Fruit fly (Drosophila melanogaster) whole organism, embryonic: Measurements from ENCODE around the gene CG7484.

Source experiments
- Abd-B ChIP-seq: fragments of 200-800 bp; sonication (Bioruptor generic); optimal IDR thresholded peaks from 2 replicates; lab custom pipeline; 2018; ENCODE audit warnings: missing biosample characterization, mild to moderate bottlenecking, missing genetic modification characterization, moderate library complexity
- Ada2b ChIP-seq: fragments of 200-800 bp; sonication (Bioruptor generic); IDR thresholded peaks from 2 replicates; pipeline ENCODE4 v1.3.6; 2022; ENCODE audit warnings: missing biosample characterization, missing genetic modification characterization
- Bgb ChIP-seq: fragments of 200-800 bp; sonication (Bioruptor generic); IDR thresholded peaks from 2 replicates; pipeline ENCODE4 v1.3.6; 2022; ENCODE audit warnings: missing biosample characterization, missing genetic modification characterization; ENCODE audit not compliant: partially characterized antibody
- CG11696 ChIP-seq: fragments of 200-800 bp; sonication (Bioruptor generic); IDR thresholded peaks from 2 replicates; pipeline ENCODE4 v1.3.6; 2022; ENCODE audit warnings: missing biosample characterization, missing genetic modification characterization
- CG12391 ChIP-seq: fragments of 200-800 bp; sonication (Bioruptor generic); optimal IDR thresholded peaks from 3 replicates; lab custom pipeline; 2018; ENCODE audit warnings: missing biosample characterization, mild to moderate bottlenecking, missing genetic modification characterization, moderate library complexity
- CG12659 ChIP-seq: fragments of 200-800 bp; sonication (Bioruptor generic); optimal IDR thresholded peaks from 3 replicates; lab custom pipeline; 2017; ENCODE audit warnings: mild to moderate bottlenecking, missing biosample characterization, missing genetic modification reagents, missing genetic modification characterization
- CG12942 ChIP-seq: fragments of 200-800 bp; sonication (Bioruptor generic); optimal IDR thresholded peaks from 3 replicates; lab custom pipeline; 2016; ENCODE audit warnings: missing biosample characterization, missing genetic modification characterization
- CG14710 ChIP-seq: fragments of 200-800 bp; sonication (Bioruptor generic); optimal IDR thresholded peaks from 3 replicates; lab custom pipeline; 2019; ENCODE audit warnings: missing biosample characterization, mild to moderate bottlenecking, missing genetic modification characterization, moderate library complexity
- CG15073 ChIP-seq: fragments of 200-800 bp; sonication (Bioruptor generic); optimal IDR thresholded peaks from 2 replicates; lab custom pipeline; 2016; ENCODE audit warnings: missing biosample characterization, missing genetic modification characterization
- CG1602 ChIP-seq: fragments of 200-800 bp; sonication (Bioruptor generic); optimal IDR thresholded peaks from 3 replicates; lab custom pipeline; 2016; ENCODE audit warnings: missing biosample characterization, missing genetic modification characterization
- CG17802 ChIP-seq: fragments of 200-800 bp; sonication (Bioruptor generic); optimal IDR thresholded peaks from 2 replicates; lab custom pipeline; 2018; ENCODE audit warnings: missing biosample characterization, mild to moderate bottlenecking, missing genetic modification characterization, moderate library complexity
- CG17912 ChIP-seq: fragments of 200-800 bp; sonication (Bioruptor generic); optimal IDR thresholded peaks from 2 replicates; lab custom pipeline; 2018; ENCODE audit warnings: missing biosample characterization, mild to moderate bottlenecking, missing genetic modification characterization
- CG1792 ChIP-seq: fragments of 200-800 bp; sonication (Bioruptor generic); optimal IDR thresholded peaks from 2 replicates; lab custom pipeline; 2016; ENCODE audit warnings: missing biosample characterization, missing genetic modification characterization
- CG34376 ChIP-seq: fragments of 200-800 bp; sonication (Bioruptor generic); optimal IDR thresholded peaks from 2 replicates; lab custom pipeline; 2018; ENCODE audit warnings: missing biosample characterization, mild to moderate bottlenecking, missing genetic modification characterization
- CG3838 ChIP-seq: fragments of 200-800 bp; sonication (Bioruptor generic); optimal IDR thresholded peaks from 3 replicates; lab custom pipeline; 2016; ENCODE audit warnings: missing biosample characterization, missing genetic modification characterization
- CG4404 ChIP-seq: fragments of 200-800 bp; sonication (Bioruptor generic); IDR thresholded peaks from 2 replicates; pipeline ENCODE4 v1.3.6; 2022; ENCODE audit warnings: missing biosample characterization, missing genetic modification characterization
- CG6272 ChIP-seq: fragments of 200-800 bp; sonication (Bioruptor generic); IDR thresholded peaks from 2 replicates; pipeline ENCODE4 v1.3.6; 2022; ENCODE audit warnings: missing biosample characterization, missing genetic modification characterization
- CG7372 ChIP-seq: fragments of 200-800 bp; sonication (Bioruptor generic); IDR thresholded peaks from 2 replicates; pipeline ENCODE4 v1.3.6; 2022; ENCODE audit warnings: missing biosample characterization, missing genetic modification characterization
- CG8290 ChIP-seq, 3 experiments: fragments of 200-800 bp; sonication (Bioruptor generic); optimal IDR thresholded peaks; 2 replicates each; lab custom pipeline; 2016 to 2019; ENCODE audit warnings: missing biosample characterization in 3 of 3, missing genetic modification characterization in 3 of 3, mild to moderate bottlenecking in 2 of 3, moderate library complexity in 1 of 3
- CG9609 ChIP-seq: fragments of 200-800 bp; sonication (Bioruptor generic); optimal IDR thresholded peaks from 3 replicates; lab custom pipeline; 2016; ENCODE audit warnings: missing biosample characterization, missing genetic modification characterization
- CTCF ChIP-seq: fragments of 200-800 bp; sonication (Bioruptor generic); optimal IDR thresholded peaks from 2 replicates; lab custom pipeline; 2017; ENCODE audit warnings: missing biosample characterization, mild to moderate bottlenecking, missing genetic modification characterization, moderate library complexity
- CrebB ChIP-seq: fragments of 200-800 bp; sonication (Bioruptor generic); optimal IDR thresholded peaks from 3 replicates; lab custom pipeline; 2018; ENCODE audit warnings: missing biosample characterization, mild to moderate bottlenecking, missing genetic modification characterization
- HmgD ChIP-seq: fragments of 200-800 bp; sonication (Bioruptor generic); optimal IDR thresholded peaks from 3 replicates; lab custom pipeline; 2016; ENCODE audit warnings: missing biosample characterization, missing genetic modification characterization
- Hr51 ChIP-seq, 2 experiments: fragments of 200-800 bp; sonication (Bioruptor generic); optimal IDR thresholded peaks; 2 replicates in 1 of 2; 3 replicates in 1 of 2; lab custom pipeline; 2016 to 2018; ENCODE audit warnings: missing biosample characterization in 2 of 2, missing genetic modification characterization in 2 of 2, mild to moderate bottlenecking in 1 of 2, moderate library complexity in 1 of 2
- Jarid2 ChIP-seq: fragments of 200-800 bp; sonication (Bioruptor generic); optimal IDR thresholded peaks from 3 replicates; lab custom pipeline; 2017; ENCODE audit warnings: mild to moderate bottlenecking, missing biosample characterization, missing genetic modification reagents, missing genetic modification characterization
- Lim3 ChIP-seq: fragments of 200-800 bp; sonication (Bioruptor generic); IDR thresholded peaks from 2 replicates; pipeline ENCODE4 v1.3.6; 2022; ENCODE audit warnings: missing biosample characterization, missing genetic modification characterization
- Max ChIP-seq: fragments of 200-800 bp; sonication (Bioruptor generic); optimal IDR thresholded peaks from 2 replicates; lab custom pipeline; 2016; ENCODE audit warnings: missing biosample characterization, mild to moderate bottlenecking, missing genetic modification characterization
- al ChIP-seq: fragments of 200-800 bp; sonication (Bioruptor generic); IDR thresholded peaks from 2 replicates; pipeline ENCODE4 v1.3.6; 2022; ENCODE audit warnings: missing biosample characterization, missing genetic modification characterization
- ara ChIP-seq: fragments of 200-800 bp; sonication (Bioruptor generic); IDR thresholded peaks from 2 replicates; pipeline ENCODE4 v1.3.6; 2022; ENCODE audit warnings: missing biosample characterization, missing genetic modification characterization
- crp ChIP-seq, 2 experiments: fragments of 200-800 bp; sonication (Bioruptor generic); optimal IDR thresholded peaks; 2 replicates in 1 of 2; 3 replicates in 1 of 2; lab custom pipeline; 2017; ENCODE audit warnings: missing biosample characterization in 2 of 2, missing genetic modification characterization in 2 of 2, mild to moderate bottlenecking in 1 of 2, moderate library complexity in 1 of 2
- disco-r ChIP-seq: fragments of 200-800 bp; sonication (Bioruptor generic); optimal IDR thresholded peaks from 2 replicates; lab custom pipeline; 2016; ENCODE audit warnings: missing biosample characterization, missing genetic modification characterization
- dysf ChIP-seq: fragments of 200-800 bp; sonication (Bioruptor generic); IDR thresholded peaks from 3 replicates; pipeline ENCODE4 v1.3.6; 2022; ENCODE audit warnings: missing biosample characterization, missing genetic modification characterization
- emc ChIP-seq: fragments of 200-800 bp; sonication (Bioruptor generic); optimal IDR thresholded peaks from 2 replicates; lab custom pipeline; 2016; ENCODE audit warnings: missing biosample characterization, missing genetic modification characterization
- jigr1 ChIP-seq: fragments of 200-800 bp; sonication (Bioruptor generic); IDR thresholded peaks from 3 replicates; pipeline ENCODE4 v1.3.6; 2022; ENCODE audit warnings: missing biosample characterization, missing genetic modification characterization
- jumu ChIP-seq: fragments of 200-800 bp; sonication (Bioruptor generic); optimal IDR thresholded peaks from 3 replicates; lab custom pipeline; 2016; ENCODE audit warnings: missing biosample characterization, missing genetic modification characterization
- kay ChIP-seq: fragments of 200-800 bp; sonication (Bioruptor generic); optimal IDR thresholded peaks from 2 replicates; lab custom pipeline; 2016; ENCODE audit warnings: missing biosample characterization, missing genetic modification characterization
- lola ChIP-seq, 3 experiments: fragments of >200 bp in 2 of 3; fragments of 200-800 bp in 1 of 3; sonication (Bioruptor generic) in 1 of 3; optimal IDR thresholded peaks; 2 replicates each; lab custom pipeline; 2017 to 2019; ENCODE audit warnings: missing biosample characterization in 3 of 3, missing genetic modification characterization in 3 of 3, mild to moderate bottlenecking in 1 of 3, moderate library complexity in 1 of 3
- mld ChIP-seq: fragments of 200-800 bp; sonication (Bioruptor generic); IDR thresholded peaks from 3 replicates; pipeline ENCODE4 v1.3.6; 2022; ENCODE audit warnings: missing biosample characterization, missing genetic modification characterization; ENCODE audit not compliant: partially characterized antibody
- nerfin-1 ChIP-seq: fragments of 200-800 bp; sonication (Bioruptor generic); optimal IDR thresholded peaks from 3 replicates; lab custom pipeline; 2019; ENCODE audit warnings: missing biosample characterization, mild to moderate bottlenecking, missing genetic modification characterization, moderate library complexity
- pan ChIP-seq, 4 experiments: fragments of >200 bp in 3 of 4; fragments of 200-800 bp in 1 of 4; sonication (Bioruptor generic) in 1 of 4; optimal IDR thresholded peaks in 3 of 4; IDR thresholded peaks in 1 of 4; 2 replicates each; pipeline versions ENCODE4 v1.3.6 to Lab custom; 2017 to 2022; ENCODE audit warnings: missing biosample characterization in 2 of 4, missing genetic modification characterization in 2 of 4, mixed read lengths in 1 of 4
- ro ChIP-seq: fragments of 200-800 bp; sonication (Bioruptor generic); IDR thresholded peaks from 2 replicates; pipeline ENCODE4 v1.3.6; 2022; ENCODE audit warnings: missing biosample characterization, missing genetic modification characterization
- stwl ChIP-seq: fragments of 200-800 bp; sonication (Bioruptor generic); optimal IDR thresholded peaks from 3 replicates; lab custom pipeline; 2018; ENCODE audit warnings: missing biosample characterization, mild to moderate bottlenecking, missing genetic modification characterization, moderate library complexity
- tap ChIP-seq: fragments of 200-800 bp; optimal IDR thresholded peaks from 3 replicates; lab custom pipeline; 2019; ENCODE audit warnings: missing biosample characterization, mild to moderate bottlenecking, missing genetic modification characterization, moderate library complexity
- tgo ChIP-seq: fragments of 200-800 bp; sonication (Bioruptor generic); IDR thresholded peaks from 3 replicates; pipeline ENCODE4 v1.3.6; 2022; ENCODE audit warnings: missing biosample characterization, missing genetic modification characterization
- tna ChIP-seq: fragments of 200-800 bp; sonication (Bioruptor generic); IDR thresholded peaks from 2 replicates; pipeline ENCODE4 v1.3.6; 2022; ENCODE audit warnings: missing biosample characterization, missing genetic modification characterization; ENCODE audit not compliant: partially characterized antibody
- trem ChIP-seq: fragments of 200-800 bp; optimal IDR thresholded peaks from 3 replicates; lab custom pipeline; 2019; ENCODE audit warnings: missing biosample characterization, mild to moderate bottlenecking, missing genetic modification characterization, moderate library complexity
- yki ChIP-seq: fragments of >200 bp; optimal IDR thresholded peaks from 3 replicates; lab custom pipeline; 2018

Gene CG7484

dm6 chr3L:17653701-17654667 is at the start of gene CG7484, which contains the start of the genes Krn and Ndfip (continued):
- peak; percentile 85 for TF ChIP-seq tgo (GFP tag; lab: Robert Waterston, UW)
- TF ChIP-seq CG11696: 0 out of 2 replicates have a peak, but pooled peaks have one; percentile 38
- peak; percentile 85 for TF ChIP-seq tna
- peak; percentile 81 for TF ChIP-seq al (GFP tag; lab: Robert Waterston, UW)
- peak; percentile 75 for TF ChIP-seq jumu (GFP tag; lab: Kevin White, UChicago)
- peak; percentile 93 for TF ChIP-seq Abd-B (GFP tag; lab: Kevin White, UChicago)
- TF ChIP-seq CG12942 (GFP tag; lab: Kevin White, UChicago): peak; percentile 86
- peak; percentile 86 for TF ChIP-seq nerfin-1 (tag; lab: Kevin White, UChicago)
- TF ChIP-seq CTCF (GFP tag; lab: Kevin White, UChicago): no peak
- peak; percentile 88 for TF ChIP-seq CG1602
- TF ChIP-seq Jarid2 (GFP tag; lab: Kevin White, UChicago): peak; percentile 64
- no peak for TF ChIP-seq pan (optimal IDR thresholded peaks at IDR 0.05; lab: Kevin White, UChicago)
- TF ChIP-seq pan (GFP tag; optimal IDR thresholded peaks at IDR 0.05 in 1 of 2, IDR thresholded peaks at IDR 0.05 in 1 of 2): peak in 1 of 2 experiments; percentile 85
- TF ChIP-seq Bgb (GFP tag; lab: Robert Waterston, UW): peak; percentile 92
- TF ChIP-seq CG8290 (GFP tag; optimal IDR thresholded peaks at IDR 0.05; lab: Kevin White, UChicago): peak; percentile 81
- peak; percentile 30 to 77 for TF ChIP-seq CG8290 (tag; optimal IDR thresholded peaks at IDR 0.05; lab: Kevin White, UChicago)
- no peak for TF ChIP-seq ro (GFP tag; lab: Robert Waterston, UW)
- TF ChIP-seq CG14710: peak; percentile 95
- peak; percentile 73 for TF ChIP-seq ara
- peak; percentile 87 to 91 for TF ChIP-seq Hr51 (GFP tag; optimal IDR thresholded peaks at IDR 0.05; lab: Kevin White, UChicago)
- peak; percentile 57 for TF ChIP-seq CG3838
- no peak for TF ChIP-seq CG15073
- TF ChIP-seq CG12659 (GFP tag; lab: Kevin White, UChicago): peak; percentile 96
- TF ChIP-seq CrebB: peak; percentile 68
- peak; percentile 67 for TF ChIP-seq stwl (tag; lab: Kevin White, UChicago)
- peak; percentile 92 for TF ChIP-seq CG6272 (GFP tag; lab: Robert Waterston, UW)
- peak; percentile 49 for TF ChIP-seq CG17912 (GFP tag; lab: Kevin White, UChicago)
- peak; percentile 85 for TF ChIP-seq Ada2b (GFP tag; lab: Robert Waterston, UW)
- TF ChIP-seq CG4404 (GFP tag; lab: Robert Waterston, UW): peak; percentile 89
- peak; percentile 76 for TF ChIP-seq Max (GFP tag; lab: Kevin White, UChicago)
- peak; percentile 80 for TF ChIP-seq CG9609 (GFP tag; lab: Kevin White, UChicago)
- TF ChIP-seq jigr1 (GFP tag; lab: Robert Waterston, UW): peak; percentile 76
- peak; percentile 87 for TF ChIP-seq CG7372 (GFP tag; lab: Robert Waterston, UW)
- TF ChIP-seq dysf (GFP tag; lab: Robert Waterston, UW): peak; percentile 90
- no peak for TF ChIP-seq CG1792 (GFP tag; lab: Kevin White, UChicago)
- TF ChIP-seq HmgD (GFP tag; lab: Kevin White, UChicago): peak; percentile 5
- TF ChIP-seq mld: peak; percentile 82
- peak in 1 of 3 experiments; percentile 89 for TF ChIP-seq lola (GFP tag; optimal IDR thresholded peaks at IDR 0.05; lab: Kevin White, UChicago)
- peak; percentile 19 for TF ChIP-seq disco-r (GFP tag; lab: Kevin White, UChicago)
- no peak for TF ChIP-seq Lim3 (GFP tag; lab: Robert Waterston, UW)
- peak in 1 of 2 experiments; percentile 49 for TF ChIP-seq crp (GFP tag; optimal IDR thresholded peaks at IDR 0.05; lab: Kevin White, UChicago)
- TF ChIP-seq kay (GFP tag; lab: Kevin White, UChicago): peak; percentile 72
- peak; percentile 92 for TF ChIP-seq trem (tag; lab: Kevin White, UChicago)
- TF ChIP-seq emc (GFP tag; lab: Kevin White, UChicago): peak; percentile 70
- peak; percentile 64 for TF ChIP-seq tap (tag; lab: Kevin White, UChicago)
- peak; percentile 76 for TF ChIP-seq CG34376 (GFP tag; lab: Kevin White, UChicago)
- TF ChIP-seq CG12391 (tag; lab: Kevin White, UChicago): peak; percentile 96
- TF ChIP-seq yki (lab: Kevin White, UChicago): no peak
- peak; percentile 65 for TF ChIP-seq CG17802 (tag; lab: Kevin White, UChicago)
